Fruit fly (Drosophila melanogaster): ENCODE results near the gene loh.

- TF ChIP-seq CTCF (optimal IDR thresholded peaks at IDR 0.05) (no peak), CG8478 (optimal IDR thresholded peaks at IDR 0.05) (no peak)
Observed at dm6 chr2L:10426534-10427048, 15.7 kb upstream of the loh start, which contains the start of the genes SmB and KdelR.

Data from S2 (cell line).